Fruit fly (Drosophila melanogaster): ENCODE measurements around the gene IFT57.

IFT57 gene

DNA sequence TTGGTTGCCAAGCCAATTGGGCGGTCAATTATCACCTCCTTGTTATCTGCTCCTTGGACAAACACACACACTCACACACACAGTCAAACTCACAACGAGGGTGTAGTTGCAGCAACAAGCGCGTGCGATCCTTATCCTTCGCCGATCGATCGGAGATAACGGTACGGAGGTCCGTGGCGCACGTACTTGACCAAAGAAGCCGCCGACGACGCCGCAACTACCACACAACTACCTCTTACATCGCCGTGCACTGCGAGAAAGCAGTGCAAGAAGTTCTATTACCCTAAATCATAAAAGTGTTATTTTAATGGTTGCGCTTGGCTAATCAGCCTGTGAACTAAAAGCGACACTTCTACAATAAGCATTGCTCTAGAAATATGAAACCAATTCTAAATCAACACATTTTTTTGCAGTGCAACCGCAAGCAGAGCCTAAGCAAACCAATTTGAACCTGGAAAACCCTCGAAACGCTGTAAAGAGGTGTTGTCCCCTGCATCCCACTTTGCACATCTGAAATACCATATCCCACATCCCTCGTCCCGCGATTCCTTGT lies 2.5 kb downstream of the IFT57 start (continued):
- TF ChIP-seq CG18619 (GFP tag; optimal IDR thresholded peaks at IDR 0.05): no peak
- peak; percentile 12 for TF ChIP-seq Max (GFP tag; optimal IDR thresholded peaks at IDR 0.05)
- TF ChIP-seq chif (GFP tag; optimal IDR thresholded peaks at IDR 0.05): peak; percentile 44 to 76
- no peak for TF ChIP-seq pho (GFP tag; optimal IDR thresholded peaks at IDR 0.05)
- TF ChIP-seq HLHmδ (GFP tag; optimal IDR thresholded peaks at IDR 0.05): no peak
- peak; percentile 17 for TF ChIP-seq CG4707 (GFP tag; optimal IDR thresholded peaks at IDR 0.05)
- TF ChIP-seq Nf-YB (GFP tag; optimal IDR thresholded peaks at IDR 0.05): peak; percentile 17
- TF ChIP-seq Doc3 (GFP tag; IDR thresholded peaks at IDR 0.05; ENCODE audit: partially characterized antibody): no peak
- no peak for TF ChIP-seq oc (tag; optimal IDR thresholded peaks at IDR 0.05)
- TF ChIP-seq CG17568 (GFP tag; optimal IDR thresholded peaks at IDR 0.05): no peak
- no peak for TF ChIP-seq CG11093 (GFP tag; IDR thresholded peaks at IDR 0.05)
- TF ChIP-seq amos (GFP tag; IDR thresholded peaks at IDR 0.05; ENCODE audit: partially characterized antibody): no peak
- no peak for TF ChIP-seq Lpt (GFP tag; optimal IDR thresholded peaks at IDR 0.05)
- 0 out of 2 replicates have a peak, but pooled peaks have one; percentile 9 for TF ChIP-seq CG3847 (GFP tag; IDR thresholded peaks at IDR 0.05)
- no peak for TF ChIP-seq CG4282 (GFP tag; optimal IDR thresholded peaks at IDR 0.05)
- TF ChIP-seq Opbp (GFP tag; IDR thresholded peaks at IDR 0.05; ENCODE audit: partially characterized antibody): no peak
- TF ChIP-seq Hr78 (GFP tag; optimal IDR thresholded peaks at IDR 0.05): no peak
- TF ChIP-seq Ssrp (tag; optimal IDR thresholded peaks at IDR 0.05): peak; percentile 43
- no peak for TF ChIP-seq CG7963 (GFP tag; IDR thresholded peaks at IDR 0.05; ENCODE audit: partially characterized antibody)
- TF ChIP-seq toy (GFP tag; IDR thresholded peaks at IDR 0.05): no peak
- no peak for TF ChIP-seq CG14860 (GFP tag; IDR thresholded peaks at IDR 0.05; ENCODE audit: partially characterized antibody)
- 0 out of 2 replicates have a peak, but pooled peaks have one; percentile 12 for TF ChIP-seq dimm (GFP tag; IDR thresholded peaks at IDR 0.05)
- TF ChIP-seq stc (GFP tag; IDR thresholded peaks at IDR 0.05): 0 out of 2 replicates have a peak, but pooled peaks have one; percentile 18
- no peak for TF ChIP-seq Ets97D (GFP tag; optimal IDR thresholded peaks at IDR 0.05)
- TF ChIP-seq phol (tag; optimal IDR thresholded peaks at IDR 0.05): peak; percentile 66
- TF ChIP-seq CG8388 (GFP tag; optimal IDR thresholded peaks at IDR 0.05): peak; percentile 24
- TF ChIP-seq Pdp1 (GFP tag; optimal IDR thresholded peaks at IDR 0.05): peak; percentile 45 to 59
- peak; percentile 37; the same call in 1 of the 2 replicates for TF ChIP-seq CG4730 (GFP tag; IDR thresholded peaks at IDR 0.05)
- no peak for TF ChIP-seq CG13287 (GFP tag; IDR thresholded peaks at IDR 0.05; ENCODE audit: partially characterized antibody)
- no peak for TF ChIP-seq CG43689 (GFP tag; IDR thresholded peaks at IDR 0.05)
- TF ChIP-seq slou (GFP tag; optimal IDR thresholded peaks at IDR 0.05): no peak
- no peak for TF ChIP-seq zen2 (GFP tag; IDR thresholded peaks at IDR 0.05; ENCODE audit: partially characterized antibody)
- TF ChIP-seq Chrac-16 (GFP tag; optimal IDR thresholded peaks at IDR 0.05): peak; percentile 68
- TF ChIP-seq Fer2 (tag; optimal IDR thresholded peaks at IDR 0.05): no peak
- TF ChIP-seq gce (GFP tag; IDR thresholded peaks at IDR 0.05): 0 out of 3 replicates have a peak, but pooled peaks have one; percentile 32
- no peak for TF ChIP-seq CG12219 (GFP tag; optimal IDR thresholded peaks at IDR 0.05)
- no peak for TF ChIP-seq CG6765 (GFP tag; optimal IDR thresholded peaks at IDR 0.05)
- TF ChIP-seq cwo (GFP tag; optimal IDR thresholded peaks at IDR 0.05): no peak
- no peak for TF ChIP-seq z (GFP tag; IDR thresholded peaks at IDR 0.05)
- peak; percentile 78 for TF ChIP-seq CG7271 (tag; optimal IDR thresholded peaks at IDR 0.05)
- TF ChIP-seq CG14441 (GFP tag; IDR thresholded peaks at IDR 0.05): no peak
- no peak for TF ChIP-seq CG15073 (GFP tag; optimal IDR thresholded peaks at IDR 0.05)
- no peak for TF ChIP-seq ato (GFP tag; IDR thresholded peaks at IDR 0.05; ENCODE audit: partially characterized antibody)
- TF ChIP-seq fd96Cb (tag; optimal IDR thresholded peaks at IDR 0.05): peak; percentile 52
- TF ChIP-seq Atf6 (GFP tag; IDR thresholded peaks at IDR 0.05): no peak
- peak; percentile 28 for TF ChIP-seq CG12942 (GFP tag; optimal IDR thresholded peaks at IDR 0.05)
- TF ChIP-seq ase (GFP tag; IDR thresholded peaks at IDR 0.05): no peak
- TF ChIP-seq bab2 (GFP tag; optimal IDR thresholded peaks at IDR 0.05): peak; percentile 36
- TF ChIP-seq lilli (GFP tag; optimal IDR thresholded peaks at IDR 0.05): peak; percentile 42
